Worm (Caenorhabditis elegans) whole organism, L4 larva: ENCODE results near the gene T03G6.1.

Source experiments
- F10B5.3 ChIP-seq: sonication (generic microtip); optimal IDR thresholded peaks from 2 replicates; lab custom pipeline; 2016; ENCODE audit warnings: mild to moderate bottlenecking, missing genetic modification characterization, missing compliant biosample characterization
- F37D6.2 ChIP-seq: sonication (generic microtip); optimal IDR thresholded peaks from 2 replicates; lab custom pipeline; 2016; ENCODE audit warnings: mild to moderate bottlenecking, missing genetic modification characterization, missing compliant biosample characterization
- Y5F2A.4 ChIP-seq: fragments of 200-800 bp; sonication (Bioruptor generic); optimal IDR thresholded peaks from 2 replicates; lab custom pipeline; 2018; ENCODE audit warnings: mild to moderate bottlenecking, missing genetic modification characterization, missing compliant biosample characterization
- Y75B8A.6 ChIP-seq: fragments of 200-800 bp; sonication (Bioruptor generic); IDR thresholded peaks from 2 replicates; pipeline ENCODE4 v1.3.6; 2022; ENCODE audit warnings: missing genetic modification reagents, missing genetic modification characterization, missing compliant biosample characterization
- ZK337.2 ChIP-seq: fragments of 200-800 bp; sonication (Bioruptor generic); IDR thresholded peaks from 2 replicates; pipeline ENCODE4 v1.3.6; 2022; ENCODE audit warnings: missing genetic modification reagents, missing genetic modification characterization, missing compliant biosample characterization
- ZK546.5 ChIP-seq, 2 experiments: sonication (generic microtip); optimal IDR thresholded peaks; 2 replicates each; lab custom pipeline; 2017; ENCODE audit warnings: missing biosample characterization in 2 of 2, missing genetic modification characterization in 2 of 2
- aha-1 ChIP-seq: fragments of 150-350 bp; peaks from one replicate; lab custom pipeline; 2014; ENCODE audit warnings: missing biosample characterization, missing genetic modification characterization
- aly-2 ChIP-seq: sonication (generic microtip); optimal IDR thresholded peaks from 2 replicates; lab custom pipeline; 2018; ENCODE audit warnings: missing biosample characterization, missing genetic modification characterization
- ceh-20 ChIP-seq: fragments of 200-800 bp; sonication (Bioruptor generic); IDR thresholded peaks from 2 replicates; pipeline ENCODE4 v1.3.6; 2022; ENCODE audit warnings: missing genetic modification reagents, missing genetic modification characterization, missing compliant biosample characterization
- ceh-32 ChIP-seq: sonication (generic microtip); optimal IDR thresholded peaks from 2 replicates; lab custom pipeline; 2016; ENCODE audit warnings: mild to moderate bottlenecking, missing genetic modification characterization, missing compliant biosample characterization; ENCODE audit not compliant: poor library complexity
- ces-1 ChIP-seq: fragments of 150-350 bp; sonication (generic microtip); optimal IDR thresholded peaks from 4 replicates; lab custom pipeline; 2014; ENCODE audit warnings: missing biosample characterization, missing genetic modification reagents, missing genetic modification characterization
- cey-2 ChIP-seq: sonication (generic microtip); optimal IDR thresholded peaks from 3 replicates; lab custom pipeline; 2017; ENCODE audit warnings: missing genetic modification characterization, mild to moderate bottlenecking, missing compliant biosample characterization, antibody characterized with exemption, borderline replicate concordance; ENCODE audit not compliant: insufficient read depth
- ctbp-1 ChIP-seq: fragments of 200-800 bp; sonication (Bioruptor generic); IDR thresholded peaks from 2 replicates; pipeline ENCODE4 v1.3.6; 2022; ENCODE audit warnings: missing genetic modification reagents, missing genetic modification characterization, missing compliant biosample characterization
- daf-16 ChIP-seq, 3 experiments: sonication (generic microtip); optimal IDR thresholded peaks; 2 replicates each; lab custom pipeline; 2016 to 2017; ENCODE audit warnings: missing genetic modification characterization in 3 of 3, missing genetic modification reagents in 3 of 3, mild to moderate bottlenecking in 2 of 3, missing compliant biosample characterization in 2 of 3, missing biosample characterization in 1 of 3, moderate library complexity in 1 of 3
- daf-19 ChIP-seq: fragments of 200-800 bp; sonication (Bioruptor generic); conservative IDR thresholded peaks from 2 replicates; pipeline ENCODE4 v1.3.6; 2022; ENCODE audit warnings: missing genetic modification characterization, missing compliant biosample characterization
- daf-8 ChIP-seq: fragments of 200-800 bp; sonication (Bioruptor generic); IDR thresholded peaks from 2 replicates; pipeline ENCODE4 v1.3.6; 2022; ENCODE audit warnings: missing genetic modification characterization, missing compliant biosample characterization
- dmd-6 ChIP-seq: fragments of 200-800 bp; sonication (Bioruptor generic); IDR thresholded peaks from 2 replicates; pipeline ENCODE4 v1.3.6; 2022; ENCODE audit warnings: missing genetic modification reagents, missing genetic modification characterization, missing compliant biosample characterization
- dve-1 ChIP-seq: sonication (generic microtip); optimal IDR thresholded peaks from 2 replicates; lab custom pipeline; 2017; ENCODE audit warnings: antibody characterized with exemption, mild to moderate bottlenecking, missing genetic modification characterization, missing compliant biosample characterization; ENCODE audit not compliant: insufficient read depth
- egl-27 ChIP-seq: sonication (generic microtip); optimal IDR thresholded peaks from 3 replicates; lab custom pipeline; 2017; ENCODE audit warnings: missing biosample characterization, missing genetic modification reagents, missing genetic modification characterization
- gei-8 ChIP-seq: fragments of 200-800 bp; sonication (Bioruptor generic); optimal IDR thresholded peaks from 2 replicates; lab custom pipeline; 2018; ENCODE audit warnings: mild to moderate bottlenecking, missing genetic modification characterization, missing compliant biosample characterization
- hlh-11 ChIP-seq: fragments of 200-800 bp; sonication (Bioruptor generic); optimal IDR thresholded peaks from 2 replicates; lab custom pipeline; 2018; ENCODE audit warnings: mild to moderate bottlenecking, missing genetic modification characterization, missing compliant biosample characterization
- hlh-30 ChIP-seq: sonication (generic microtip); optimal IDR thresholded peaks from 2 replicates; lab custom pipeline; 2017; ENCODE audit warnings: antibody characterized with exemption, mild to moderate bottlenecking, missing genetic modification characterization, missing compliant biosample characterization; ENCODE audit not compliant: insufficient read depth
- lin-15B ChIP-seq: fragments of 150-350 bp; sonication (generic microtip); optimal IDR thresholded peaks from 3 replicates; lab custom pipeline; 2014; ENCODE audit warnings: missing biosample characterization, missing genetic modification characterization
- lir-3 ChIP-seq: sonication (generic microtip); optimal IDR thresholded peaks from 2 replicates; lab custom pipeline; 2016; ENCODE audit warnings: mild to moderate bottlenecking, missing genetic modification characterization, missing compliant biosample characterization
- mdl-1 ChIP-seq, 2 experiments: fragments of 150-350 bp in 1 of 2; sonication (generic microtip) in 1 of 2; optimal IDR thresholded peaks; 2 replicates each; lab custom pipeline; 2014 to 2017; ENCODE audit warnings: missing biosample characterization in 2 of 2, missing genetic modification characterization in 2 of 2
- mdt-29 ChIP-seq: fragments of 200-800 bp; sonication (Bioruptor generic); IDR thresholded peaks from 2 replicates; pipeline ENCODE4 v1.3.6; 2022; ENCODE audit warnings: missing genetic modification reagents, missing genetic modification characterization, missing compliant biosample characterization
- mep-1 ChIP-seq: fragments of 150-350 bp; sonication (generic microtip); optimal IDR thresholded peaks from 3 replicates; lab custom pipeline; 2014; ENCODE audit warnings: missing biosample characterization, missing genetic modification characterization
- mes-2 ChIP-seq: sonication (generic microtip); optimal IDR thresholded peaks from 2 replicates; lab custom pipeline; 2016; ENCODE audit warnings: missing genotype, mild to moderate bottlenecking, missing genetic modification characterization, missing compliant biosample characterization; ENCODE audit not compliant: poor library complexity, severe bottlenecking
- mxl-3 ChIP-seq: fragments of 200-800 bp; sonication (Bioruptor generic); optimal IDR thresholded peaks from 2 replicates; lab custom pipeline; 2018; ENCODE audit warnings: mild to moderate bottlenecking, missing genetic modification characterization, missing compliant biosample characterization
- nhr-10 ChIP-seq: fragments of 150-350 bp; optimal IDR thresholded peaks from 2 replicates; lab custom pipeline; 2014; ENCODE audit warnings: missing biosample characterization, missing genetic modification characterization
- nhr-237 ChIP-seq: sonication (generic microtip); optimal IDR thresholded peaks from 2 replicates; lab custom pipeline; 2017; ENCODE audit warnings: missing biosample characterization, missing genetic modification characterization
- nhr-25 ChIP-seq: sonication (generic microtip); optimal IDR thresholded peaks from 2 replicates; lab custom pipeline; 2017; ENCODE audit warnings: missing genetic modification characterization, mild to moderate bottlenecking, missing compliant biosample characterization, antibody characterized with exemption, moderate library complexity, borderline replicate concordance; ENCODE audit not compliant: insufficient read depth
- nhr-28 ChIP-seq: fragments of 150-350 bp; optimal IDR thresholded peaks from 2 replicates; lab custom pipeline; 2014; ENCODE audit warnings: missing biosample characterization, missing genetic modification characterization
- nhr-48 ChIP-seq: sonication (generic microtip); optimal IDR thresholded peaks from 2 replicates; lab custom pipeline; 2016; ENCODE audit warnings: mild to moderate bottlenecking, missing genetic modification characterization, missing compliant biosample characterization
- nhr-6 ChIP-seq: fragments of 150-350 bp; optimal IDR thresholded peaks from 2 replicates; lab custom pipeline; 2014; ENCODE audit warnings: missing biosample characterization, missing genetic modification characterization
- sdz-12 ChIP-seq: fragments of 200-800 bp; sonication (Bioruptor generic); optimal IDR thresholded peaks from 2 replicates; lab custom pipeline; 2018; ENCODE audit warnings: mild to moderate bottlenecking, missing genetic modification characterization, missing compliant biosample characterization
- snpc-1.2 ChIP-seq: fragments of 200-800 bp; sonication (Bioruptor generic); IDR thresholded peaks from 2 replicates; pipeline ENCODE4 v1.3.6; 2022; ENCODE audit warnings: missing genetic modification reagents, missing genetic modification characterization, missing compliant biosample characterization
- snpc-4 ChIP-seq: fragments of 150-350 bp; optimal IDR thresholded peaks from 2 replicates; lab custom pipeline; 2014; ENCODE audit warnings: missing biosample characterization, missing genetic modification characterization
- spr-3 ChIP-seq: fragments of 200-800 bp; sonication (Bioruptor generic); optimal IDR thresholded peaks from 2 replicates; lab custom pipeline; 2018; ENCODE audit warnings: mild to moderate bottlenecking, missing genetic modification characterization, missing compliant biosample characterization
- tra-1 ChIP-seq: fragments of 200-800 bp; sonication (Bioruptor generic); IDR thresholded peaks from 2 replicates; pipeline ENCODE4 v1.3.6; 2022; ENCODE audit warnings: missing genetic modification reagents, missing genetic modification characterization, missing compliant biosample characterization
- unc-130 ChIP-seq: sonication (generic microtip); optimal IDR thresholded peaks from 2 replicates; lab custom pipeline; 2016; ENCODE audit warnings: missing genetic modification reagents, missing genetic modification characterization, missing compliant biosample characterization
- unc-62 ChIP-seq, 3 experiments: fragments of 150-350 bp in 1 of 3; sonication (generic microtip); optimal IDR thresholded peaks in 2 of 3; peaks in 1 of 3; 1 replicate in 1 of 3; 2 replicates in 2 of 3; lab custom pipeline; 2014 to 2017; ENCODE audit warnings: missing biosample characterization in 3 of 3, missing genetic modification characterization in 3 of 3, missing genetic modification reagents in 3 of 3, missing genotype in 1 of 3
- ztf-7 ChIP-seq: fragments of 150-350 bp; optimal IDR thresholded peaks from 2 replicates; lab custom pipeline; 2014; ENCODE audit warnings: missing biosample characterization, missing genetic modification characterization

Gene T03G6.1

DNA sequence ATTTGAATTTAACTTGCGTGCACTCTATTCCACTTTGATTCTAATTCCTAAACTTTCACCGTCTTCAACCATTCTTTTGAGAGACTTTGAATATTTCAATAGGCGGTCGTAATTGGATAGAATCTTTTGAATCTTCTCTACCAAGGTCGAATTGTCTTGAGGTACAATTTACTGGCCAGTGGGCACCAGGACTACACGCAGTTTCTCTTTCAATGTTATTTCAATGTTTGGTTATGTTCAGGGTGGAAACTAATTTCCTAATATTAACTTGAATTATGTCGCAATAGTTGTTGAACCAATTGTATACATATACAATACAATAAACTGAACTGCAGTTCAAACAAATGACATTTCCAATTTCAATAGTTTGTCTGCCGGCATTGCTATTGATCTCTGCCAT lies 20.0 kb upstream of the T03G6.1 start:
- peak in 1 of 2 experiments; percentile 34 for TF ChIP-seq unc-62 (GFP tag; optimal IDR thresholded peaks at IDR 0.05 in 1 of 2; lab: Kevin White, UChicago)
- TF ChIP-seq unc-62 (tag; optimal IDR thresholded peaks at IDR 0.05; lab: Kevin White, UChicago): no peak
- TF ChIP-seq nhr-25: peak; percentile 47
- TF ChIP-seq snpc-1.2: no peak
- TF ChIP-seq, all 104 proteins: peak for 2

DNA sequence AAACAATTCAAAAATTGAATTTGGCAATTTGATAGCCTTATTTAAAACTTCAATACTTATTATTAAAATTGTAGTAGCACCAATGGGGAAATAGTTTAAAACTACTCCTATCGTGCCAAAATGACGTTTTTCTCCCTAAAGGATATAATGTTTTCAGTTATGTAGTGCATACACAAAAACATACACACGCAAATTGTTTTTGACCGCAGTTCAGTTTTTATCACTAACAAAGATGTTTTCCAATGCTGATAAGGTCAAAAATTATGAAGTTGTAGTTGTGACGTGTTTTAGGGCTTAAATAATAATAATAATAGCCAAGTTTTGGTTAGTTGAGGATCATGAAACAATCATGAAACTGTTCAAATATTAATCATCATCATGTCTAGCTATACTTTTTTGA lies 18.0 kb upstream of the T03G6.1 start:
- TF ChIP-seq F37D6.2 (tag; lab: Kevin White, UChicago) (no peak), tra-1 (GFP tag; lab: Robert Waterston, UW) (no peak), egl-27 (tag; lab: Kevin White, UChicago) (no peak), mdt-29 (GFP tag; lab: Robert Waterston, UW) (no peak), dve-1 (tag; lab: Kevin White, UChicago) (peak; percentile 48), dmd-6 (GFP tag; lab: Robert Waterston, UW) (0 out of 2 replicates have a peak, but pooled peaks have one; percentile 7), ZK546.5 (tag; optimal IDR thresholded peaks at IDR 0.05; lab: Kevin White, UChicago) (no peak), nhr-25 (no peak), Y75B8A.6 (GFP tag; lab: Robert Waterston, UW) (no peak), Y5F2A.4 (no peak), daf-19 (GFP tag; lab: Robert Waterston, UW) (no peak), ztf-7 (tag; lab: Kevin White, UChicago) (no peak), daf-16 (GFP tag; optimal IDR thresholded peaks at IDR 0.05; lab: Kevin White, UChicago) (no peak), daf-16 (tag; optimal IDR thresholded peaks at IDR 0.05; lab: Kevin White, UChicago) (peak; percentile 96), mep-1 (tag; lab: Kevin White, UChicago) (no peak), nhr-28 (tag; lab: Kevin White, UChicago) (peak; percentile 85), ceh-32 (tag; lab: Kevin White, UChicago) (no peak), unc-62 (GFP tag; optimal IDR thresholded peaks at IDR 0.05 in 1 of 2; lab: Kevin White, UChicago) (peak in 1 of 2 experiments; percentile 97), unc-62 (tag; optimal IDR thresholded peaks at IDR 0.05; lab: Kevin White, UChicago) (no peak), snpc-4 (tag; lab: Kevin White, UChicago) (no peak), cey-2 (tag; lab: Kevin White, UChicago) (no peak), aly-2 (tag; lab: Kevin White, UChicago) (no peak), F10B5.3 (no peak), ctbp-1 (GFP tag; lab: Robert Waterston, UW) (no peak), ceh-20 (GFP tag; lab: Robert Waterston, UW) (no peak)

DNA sequence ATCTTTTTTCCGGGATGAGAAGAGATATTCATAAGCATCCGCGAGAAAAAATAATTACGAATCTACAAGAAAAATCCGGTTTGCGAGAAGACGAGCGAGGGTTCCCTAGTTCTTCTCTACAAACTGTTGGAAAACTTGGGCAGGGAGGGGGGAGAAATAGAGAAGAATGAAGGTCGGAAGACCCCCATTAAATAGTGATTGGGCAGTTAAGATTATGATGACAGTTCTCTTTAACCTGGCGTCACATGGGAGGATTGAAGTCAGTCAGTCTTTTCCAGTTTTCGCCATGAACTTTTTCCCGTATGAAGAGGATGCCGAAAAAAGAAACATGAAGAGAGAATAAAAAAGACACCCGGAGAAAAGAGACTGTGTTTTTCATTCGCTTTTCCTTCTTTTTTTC lies 17.3 kb upstream of the T03G6.1 start:
- TF ChIP-seq tra-1 (GFP tag; lab: Robert Waterston, UW) (peak; percentile 71; the same call in 1 of the 2 replicates), ceh-20 (GFP tag; lab: Robert Waterston, UW) (0 out of 2 replicates have a peak, but pooled peaks have one; percentile 27), mxl-3 (peak; percentile 30), nhr-48 (tag; lab: Kevin White, UChicago) (peak; percentile 79), sdz-12 (GFP tag; lab: Kevin White, UChicago) (no peak), lir-3 (tag; lab: Kevin White, UChicago) (no peak), dmd-6 (GFP tag; lab: Robert Waterston, UW) (0 out of 2 replicates have a peak, but pooled peaks have one; percentile 17), nhr-6 (tag; lab: Kevin White, UChicago) (peak; percentile 1), aha-1 (peak; percentile 71), ZK337.2 (no peak), ztf-7 (tag; lab: Kevin White, UChicago) (no peak), Y5F2A.4 (no peak), hlh-30 (peak; percentile 64), nhr-237 (tag; lab: Kevin White, UChicago) (no peak), unc-62 (GFP tag; optimal IDR thresholded peaks at IDR 0.05 in 1 of 2; lab: Kevin White, UChicago) (peak in 1 of 2 experiments; percentile 95), unc-62 (tag; optimal IDR thresholded peaks at IDR 0.05; lab: Kevin White, UChicago) (no peak), mep-1 (tag; lab: Kevin White, UChicago) (peak; percentile 54), gei-8 (GFP tag; lab: Kevin White, UChicago) (no peak), nhr-25 (peak; percentile 68), nhr-28 (tag; lab: Kevin White, UChicago) (peak; percentile 79), aly-2 (tag; lab: Kevin White, UChicago) (no peak), hlh-11 (tag; lab: Kevin White, UChicago) (peak; percentile 71), lin-15B (tag; lab: Kevin White, UChicago) (no peak), mdl-1 (tag; optimal IDR thresholded peaks at IDR 0.05; lab: Kevin White, UChicago) (peak in 1 of 2 experiments; percentile 60), daf-8 (GFP tag; lab: Robert Waterston, UW) (no peak), mes-2 (no peak), nhr-10 (tag; lab: Kevin White, UChicago) (no peak), ces-1 (no peak), Y75B8A.6 (GFP tag; lab: Robert Waterston, UW) (no peak), unc-130 (GFP tag; lab: Kevin White, UChicago) (no peak), spr-3 (GFP tag; lab: Kevin White, UChicago) (no peak)
